Worm (Caenorhabditis elegans) whole organism, L4 larva: ENCODE measurements around the gene M7.7.
A peak's percentile ranks its signal among the peaks of the same experiment; 100 is the strongest.

Source experiments
- F10B5.3 ChIP-seq: sonication (generic microtip); optimal IDR thresholded peaks from 2 replicates; lab custom pipeline; 2016; ENCODE audit warnings: mild to moderate bottlenecking, missing genetic modification characterization, missing compliant biosample characterization
- F26F4.8 ChIP-seq: fragments of 200-800 bp; sonication (Bioruptor generic); conservative IDR thresholded peaks from 2 replicates; pipeline ENCODE4 v1.3.6; 2022; ENCODE audit warnings: missing genetic modification characterization, missing compliant biosample characterization
- R02D3.7 ChIP-seq: fragments of 150-350 bp; sonication (generic microtip); optimal IDR thresholded peaks from 3 replicates; lab custom pipeline; 2014; ENCODE audit warnings: missing biosample characterization, missing genetic modification characterization
- T26A8.4 ChIP-seq: fragments of 200-800 bp; sonication (Bioruptor generic); IDR thresholded peaks from 2 replicates; pipeline ENCODE4 v1.3.6; 2022; ENCODE audit warnings: missing genetic modification characterization, missing compliant biosample characterization
- Y105C5A.15 ChIP-seq: fragments of 200-800 bp; sonication (Bioruptor generic); IDR thresholded peaks from 2 replicates; pipeline ENCODE4 v1.3.6; 2022; ENCODE audit warnings: missing genetic modification characterization, missing compliant biosample characterization
- Y48G9A.11 ChIP-seq: fragments of 200-800 bp; sonication (Bioruptor generic); IDR thresholded peaks from 2 replicates; pipeline ENCODE4 v1.3.6; 2022; ENCODE audit warnings: missing genetic modification reagents, missing genetic modification characterization, missing compliant biosample characterization
- Y5F2A.4 ChIP-seq: fragments of 200-800 bp; sonication (Bioruptor generic); optimal IDR thresholded peaks from 2 replicates; lab custom pipeline; 2018; ENCODE audit warnings: mild to moderate bottlenecking, missing genetic modification characterization, missing compliant biosample characterization
- Y75B8A.6 ChIP-seq: fragments of 200-800 bp; sonication (Bioruptor generic); IDR thresholded peaks from 2 replicates; pipeline ENCODE4 v1.3.6; 2022; ENCODE audit warnings: missing genetic modification reagents, missing genetic modification characterization, missing compliant biosample characterization
- ama-1 ChIP-seq: fragments of 150-350 bp; optimal IDR thresholded peaks from 2 replicates; lab custom pipeline; 2014; ENCODE audit warnings: inconsistent platforms, mixed read lengths
- arid-1 ChIP-seq: fragments of 200-800 bp; sonication (Bioruptor generic); conservative IDR thresholded peaks from 2 replicates; pipeline ENCODE4 v1.3.6; 2022; ENCODE audit warnings: missing genetic modification reagents, missing genetic modification characterization, missing compliant biosample characterization
- ceh-28 ChIP-seq: fragments of 150-350 bp; optimal IDR thresholded peaks from 2 replicates; lab custom pipeline; 2014; ENCODE audit warnings: missing biosample characterization, missing genetic modification reagents, missing genetic modification characterization
- ceh-32 ChIP-seq: sonication (generic microtip); optimal IDR thresholded peaks from 2 replicates; lab custom pipeline; 2016; ENCODE audit warnings: mild to moderate bottlenecking, missing genetic modification characterization, missing compliant biosample characterization; ENCODE audit not compliant: poor library complexity
- ceh-44 ChIP-seq: fragments of 200-800 bp; sonication (Bioruptor generic); IDR thresholded peaks from 2 replicates; pipeline ENCODE4 v1.3.6; 2022; ENCODE audit warnings: missing genetic modification reagents, missing genetic modification characterization, missing compliant biosample characterization
- ctbp-1 ChIP-seq: fragments of 200-800 bp; sonication (Bioruptor generic); IDR thresholded peaks from 2 replicates; pipeline ENCODE4 v1.3.6; 2022; ENCODE audit warnings: missing genetic modification reagents, missing genetic modification characterization, missing compliant biosample characterization
- daf-16 ChIP-seq, 3 experiments: sonication (generic microtip); optimal IDR thresholded peaks; 2 replicates each; lab custom pipeline; 2016 to 2017; ENCODE audit warnings: missing genetic modification characterization in 3 of 3, missing genetic modification reagents in 3 of 3, mild to moderate bottlenecking in 2 of 3, missing compliant biosample characterization in 2 of 3, missing biosample characterization in 1 of 3, moderate library complexity in 1 of 3
- dmd-8 ChIP-seq: fragments of 200-800 bp; sonication (Bioruptor generic); IDR thresholded peaks from 2 replicates; pipeline ENCODE4 v1.3.6; 2022; ENCODE audit warnings: missing genetic modification characterization, missing compliant biosample characterization
- dmd-9 ChIP-seq: fragments of 200-800 bp; sonication (Bioruptor generic); IDR thresholded peaks from 2 replicates; pipeline ENCODE4 v1.3.6; 2022; ENCODE audit warnings: missing genetic modification reagents, missing genetic modification characterization, missing compliant biosample characterization
- dpl-1 ChIP-seq: fragments of 150-350 bp; optimal IDR thresholded peaks from 2 replicates; lab custom pipeline; 2014; ENCODE audit warnings: missing biosample characterization, missing genetic modification reagents, missing genetic modification characterization
- egl-43 ChIP-seq: fragments of 200-800 bp; sonication (Bioruptor generic); IDR thresholded peaks from 2 replicates; pipeline ENCODE4 v1.3.6; 2022; ENCODE audit warnings: missing genetic modification reagents, missing genetic modification characterization, missing compliant biosample characterization
- fos-1 ChIP-seq: fragments of 150-350 bp; optimal IDR thresholded peaks from 2 replicates; lab custom pipeline; 2014; ENCODE audit warnings: missing biosample characterization, missing genetic modification characterization
- gei-8 ChIP-seq: fragments of 200-800 bp; sonication (Bioruptor generic); optimal IDR thresholded peaks from 2 replicates; lab custom pipeline; 2018; ENCODE audit warnings: mild to moderate bottlenecking, missing genetic modification characterization, missing compliant biosample characterization
- lin-38 ChIP-seq: fragments of 200-800 bp; sonication (Bioruptor generic); IDR thresholded peaks from 2 replicates; pipeline ENCODE4 v1.3.6; 2022; ENCODE audit warnings: missing genetic modification reagents, missing genetic modification characterization, missing compliant biosample characterization
- mep-1 ChIP-seq: fragments of 150-350 bp; sonication (generic microtip); optimal IDR thresholded peaks from 3 replicates; lab custom pipeline; 2014; ENCODE audit warnings: missing biosample characterization, missing genetic modification characterization
- mxl-3 ChIP-seq: fragments of 200-800 bp; sonication (Bioruptor generic); optimal IDR thresholded peaks from 2 replicates; lab custom pipeline; 2018; ENCODE audit warnings: mild to moderate bottlenecking, missing genetic modification characterization, missing compliant biosample characterization
- nhr-102 ChIP-seq: sonication (generic microtip); optimal IDR thresholded peaks from 2 replicates; lab custom pipeline; 2016; ENCODE audit warnings: mild to moderate bottlenecking, missing genetic modification characterization, moderate library complexity, missing compliant biosample characterization
- nhr-111 ChIP-seq: fragments of 200-800 bp; sonication (Bioruptor generic); optimal IDR thresholded peaks from 2 replicates; lab custom pipeline; 2018; ENCODE audit warnings: mild to moderate bottlenecking, missing genetic modification characterization, missing compliant biosample characterization
- nhr-76 ChIP-seq: fragments of 150-350 bp; optimal IDR thresholded peaks from 2 replicates; lab custom pipeline; 2014; ENCODE audit warnings: missing biosample characterization, missing genetic modification characterization
- nhr-77 ChIP-seq: fragments of 150-350 bp; optimal IDR thresholded peaks from 2 replicates; lab custom pipeline; 2014; ENCODE audit warnings: missing biosample characterization, missing genetic modification characterization
- pqm-1 ChIP-seq: sonication (generic microtip); optimal IDR thresholded peaks from 2 replicates; lab custom pipeline; 2017; ENCODE audit warnings: missing biosample characterization, missing genetic modification characterization
- saeg-2 ChIP-seq: fragments of 200-800 bp; sonication (Bioruptor generic); IDR thresholded peaks from 2 replicates; pipeline ENCODE4 v1.3.6; 2022; ENCODE audit warnings: missing genetic modification reagents, missing genetic modification characterization, missing compliant biosample characterization
- spr-1 ChIP-seq: sonication (generic microtip); optimal IDR thresholded peaks from 2 replicates; lab custom pipeline; 2016; ENCODE audit warnings: mild to moderate bottlenecking, missing genetic modification characterization, missing compliant biosample characterization
- unc-130 ChIP-seq: sonication (generic microtip); optimal IDR thresholded peaks from 2 replicates; lab custom pipeline; 2016; ENCODE audit warnings: missing genetic modification reagents, missing genetic modification characterization, missing compliant biosample characterization
- unc-39 ChIP-seq: sonication (generic microtip); optimal IDR thresholded peaks from 2 replicates; lab custom pipeline; 2017; ENCODE audit warnings: missing biosample characterization, missing genetic modification characterization
- unc-62 ChIP-seq, 3 experiments: fragments of 150-350 bp in 1 of 3; sonication (generic microtip); optimal IDR thresholded peaks in 2 of 3; peaks in 1 of 3; 1 replicate in 1 of 3; 2 replicates in 2 of 3; lab custom pipeline; 2014 to 2017; ENCODE audit warnings: missing biosample characterization in 3 of 3, missing genetic modification characterization in 3 of 3, missing genetic modification reagents in 3 of 3, missing genotype in 1 of 3
- zfp-2 ChIP-seq: sonication (generic microtip); optimal IDR thresholded peaks from 2 replicates; lab custom pipeline; 2016; ENCODE audit warnings: mild to moderate bottlenecking, missing genetic modification characterization, missing compliant biosample characterization
- ztf-7 ChIP-seq: fragments of 150-350 bp; optimal IDR thresholded peaks from 2 replicates; lab custom pipeline; 2014; ENCODE audit warnings: missing biosample characterization, missing genetic modification characterization

The M7.7 gene

DNA sequence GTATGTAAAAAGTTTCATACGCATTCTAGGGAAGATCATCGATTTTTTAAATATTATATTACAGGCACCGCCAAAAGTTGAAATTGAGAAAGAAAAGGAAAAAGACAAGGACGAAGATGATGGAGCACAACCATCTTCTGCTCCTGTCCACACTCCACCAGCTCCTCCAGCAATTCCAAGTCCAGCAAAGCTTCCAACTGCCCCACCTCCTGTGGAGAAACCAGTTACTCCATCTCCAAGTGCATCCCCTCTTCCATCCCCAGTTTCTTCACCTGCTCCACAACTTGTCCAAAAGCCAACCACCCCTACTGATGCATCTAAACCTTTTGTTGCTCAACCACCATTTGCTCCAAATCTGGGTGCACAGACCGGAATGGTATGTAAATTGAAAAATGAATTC is 37.7 kb upstream of the M7.7 start:
- no peak for TF ChIP-seq mep-1
- TF ChIP-seq daf-16 (GFP tag; optimal IDR thresholded peaks at IDR 0.05; lab: Kevin White, UChicago): no peak
- TF ChIP-seq daf-16 (tag; optimal IDR thresholded peaks at IDR 0.05; lab: Kevin White, UChicago): no peak
- no peak for TF ChIP-seq R02D3.7
- TF ChIP-seq unc-39 (tag; lab: Kevin White, UChicago): no peak
- TF ChIP-seq unc-62 (GFP tag; optimal IDR thresholded peaks at IDR 0.05 in 1 of 2; lab: Kevin White, UChicago): peak in 1 of 2 experiments; percentile 91
- TF ChIP-seq unc-62 (tag; optimal IDR thresholded peaks at IDR 0.05; lab: Kevin White, UChicago): no peak
- no peak for TF ChIP-seq egl-43
- TF ChIP-seq dmd-8 (GFP tag; lab: Robert Waterston, UW): no peak

DNA sequence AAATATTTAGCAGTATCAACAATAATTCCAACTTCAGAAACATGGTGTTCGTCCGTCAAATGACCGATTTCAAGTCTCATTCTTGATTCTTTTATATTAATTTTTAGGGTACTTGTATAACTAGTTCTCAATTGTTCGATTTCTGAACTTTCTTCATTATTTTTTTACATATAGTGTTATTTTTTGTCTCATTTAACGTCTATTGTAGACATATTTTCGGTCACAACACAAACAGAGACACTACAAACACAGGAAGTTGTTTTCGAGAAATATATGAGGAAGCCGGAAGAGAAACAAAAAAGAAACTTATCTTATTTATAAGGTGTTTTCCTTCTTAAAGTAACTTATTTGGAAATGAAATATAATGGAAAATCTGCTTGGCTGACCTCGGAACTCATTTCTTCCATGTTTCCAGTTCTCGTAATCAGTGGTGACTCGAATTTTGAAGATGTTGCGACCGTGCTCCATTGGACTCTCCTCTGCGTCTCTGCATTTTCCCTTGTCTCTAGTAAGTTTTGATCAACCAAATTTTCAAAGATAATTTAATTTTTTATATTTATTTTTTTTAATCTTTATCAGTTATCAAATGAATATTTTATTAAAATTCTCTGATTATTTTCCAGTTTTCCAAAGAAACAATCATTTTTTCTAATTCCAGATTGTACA is 35.8 kb upstream of the M7.7 start, which contains the start of the genes F36H1.12 and lin-3:
F36H1.12 (minus strand) TSS at position 51 of the 666 bp plus-strand sequence.
lin-3 (plus strand) TSS at position 657 of the 666 bp plus-strand sequence.
- TF ChIP-seq zfp-2 (tag; lab: Kevin White, UChicago) (no peak), dmd-9 (no peak), ceh-32 (tag; lab: Kevin White, UChicago) (no peak), ceh-44 (0 out of 2 replicates have a peak, but pooled peaks have one; percentile 31), pqm-1 (no peak), lin-38 (peak; percentile 85), Y105C5A.15 (no peak), ctbp-1 (GFP tag; lab: Robert Waterston, UW) (no peak), F10B5.3 (tag; lab: Kevin White, UChicago) (no peak), unc-130 (GFP tag; lab: Kevin White, UChicago) (peak; percentile 19), nhr-77 (tag; lab: Kevin White, UChicago) (no peak)

DNA sequence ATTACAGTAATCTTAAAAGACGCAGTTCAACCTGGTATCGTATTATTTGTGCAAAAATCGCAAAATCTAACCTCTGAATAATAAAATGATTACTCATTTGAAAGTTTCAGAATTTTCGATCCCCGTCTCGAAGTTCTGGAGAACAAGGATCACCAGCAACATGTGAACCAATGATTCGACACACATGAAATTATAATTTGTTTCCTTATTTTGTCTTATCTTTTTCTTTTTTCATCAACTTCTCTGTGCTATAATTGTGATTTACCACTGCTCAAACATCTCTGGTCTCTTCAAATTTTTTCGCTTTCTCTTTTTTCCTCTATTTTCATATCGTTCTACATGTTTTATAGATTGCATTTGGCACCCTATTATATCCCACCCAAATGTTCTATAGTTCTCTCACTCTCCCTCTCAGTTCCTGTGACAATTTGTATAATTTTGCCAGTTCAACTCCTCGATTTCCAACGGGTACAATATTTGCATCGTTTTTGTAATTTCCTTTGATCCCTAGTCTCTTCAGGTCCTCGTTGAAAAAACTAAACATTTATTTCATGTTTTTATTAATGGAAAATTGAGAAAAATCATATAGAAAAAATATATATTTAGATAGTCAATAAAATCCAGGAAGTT is 26.5 kb upstream of the M7.7 start:
- TF ChIP-seq nhr-111 (GFP tag; lab: Kevin White, UChicago) (no peak), dpl-1 (GFP tag; lab: Kevin White, UChicago) (no peak), saeg-2 (GFP tag; lab: Robert Waterston, UW) (no peak), arid-1 (GFP tag; lab: Robert Waterston, UW) (no peak), Y48G9A.11 (GFP tag; lab: Robert Waterston, UW) (no peak), unc-62 (GFP tag; optimal IDR thresholded peaks at IDR 0.05 in 1 of 2; lab: Kevin White, UChicago) (peak in 1 of 2 experiments; percentile 94), unc-62 (tag; optimal IDR thresholded peaks at IDR 0.05; lab: Kevin White, UChicago) (no peak), T26A8.4 (GFP tag; lab: Robert Waterston, UW) (peak; percentile 66; the same call in 1 of the 2 replicates), nhr-102 (tag; lab: Kevin White, UChicago) (no peak), Y75B8A.6 (no peak), mxl-3 (no peak), Y105C5A.15 (no peak), nhr-76 (tag; lab: Kevin White, UChicago) (no peak), spr-1 (tag; lab: Kevin White, UChicago) (no peak), fos-1 (tag; lab: Kevin White, UChicago) (no peak), F26F4.8 (GFP tag; lab: Robert Waterston, UW) (no peak), daf-16 (GFP tag; optimal IDR thresholded peaks at IDR 0.05; lab: Kevin White, UChicago) (peak in 1 of 2 experiments; percentile 78), daf-16 (tag; optimal IDR thresholded peaks at IDR 0.05; lab: Kevin White, UChicago) (no peak), ama-1 (lab: Kevin White, UChicago) (peak; percentile 48), ztf-7 (tag; lab: Kevin White, UChicago) (no peak), ceh-28 (tag; lab: Kevin White, UChicago) (no peak), Y5F2A.4 (GFP tag; lab: Kevin White, UChicago) (no peak), gei-8 (GFP tag; lab: Kevin White, UChicago) (no peak)
